Fruit fly (Drosophila melanogaster) whole organism, prepupa: Measurements from ENCODE around the gene CG3473.

Experiments used
- CG10631 ChIP-seq: fragments of 200-800 bp; sonication (Bioruptor generic); optimal IDR thresholded peaks from 2 replicates; lab custom pipeline; 2016; ENCODE audit warnings: missing biosample characterization, missing genetic modification characterization
- CG10669 ChIP-seq: fragments of 200-800 bp; sonication (Bioruptor generic); optimal IDR thresholded peaks from 3 replicates; lab custom pipeline; 2018; ENCODE audit warnings: missing biosample characterization, mild to moderate bottlenecking, missing genetic modification characterization, moderate library complexity
- CG11294 ChIP-seq: fragments of 200-800 bp; sonication (Bioruptor generic); IDR thresholded peaks from 2 replicates; pipeline ENCODE4 v1.3.6; 2022; ENCODE audit warnings: missing biosample characterization, missing genetic modification characterization
- CG1621 ChIP-seq: fragments of 200-800 bp; sonication (Bioruptor generic); optimal IDR thresholded peaks from 3 replicates; lab custom pipeline; 2018; ENCODE audit warnings: missing biosample characterization, mild to moderate bottlenecking, missing genetic modification characterization
- CG16779 ChIP-seq: fragments of 200-800 bp; sonication (Bioruptor generic); optimal IDR thresholded peaks from 3 replicates; lab custom pipeline; 2017; ENCODE audit warnings: missing biosample characterization, mild to moderate bottlenecking, missing genetic modification characterization
- CG32006 ChIP-seq: fragments of 200-800 bp; sonication (Bioruptor generic); optimal IDR thresholded peaks from 3 replicates; lab custom pipeline; 2017; ENCODE audit warnings: missing biosample characterization, mild to moderate bottlenecking, missing genetic modification characterization
- CG34406 ChIP-seq: fragments of 200-800 bp; sonication (Bioruptor generic); optimal IDR thresholded peaks from 3 replicates; lab custom pipeline; 2016; ENCODE audit warnings: missing biosample characterization, missing genetic modification characterization
- CG3919 ChIP-seq: fragments of 200-800 bp; sonication (Bioruptor generic); optimal IDR thresholded peaks from 3 replicates; lab custom pipeline; 2016; ENCODE audit warnings: missing biosample characterization, missing genetic modification characterization
- CG4318 ChIP-seq: fragments of 200-800 bp; sonication (Bioruptor generic); optimal IDR thresholded peaks from 3 replicates; lab custom pipeline; 2017; ENCODE audit warnings: missing biosample characterization, mild to moderate bottlenecking, missing genetic modification characterization
- CG6163 ChIP-seq: fragments of 200-800 bp; sonication (Bioruptor generic); IDR thresholded peaks from 3 replicates; pipeline ENCODE4 v1.3.6; 2022; ENCODE audit warnings: missing biosample characterization, missing genetic modification characterization
- CG6792 ChIP-seq: fragments of 200-800 bp; sonication (Bioruptor generic); optimal IDR thresholded peaks from 3 replicates; lab custom pipeline; 2016; ENCODE audit warnings: missing biosample characterization, missing genetic modification characterization
- CG6808 ChIP-seq: fragments of 200-800 bp; sonication (Bioruptor generic); optimal IDR thresholded peaks from 3 replicates; lab custom pipeline; 2017; ENCODE audit warnings: missing biosample characterization, missing genetic modification characterization, mild to moderate bottlenecking, moderate library complexity, missing genetic modification reagents
- CG6854 ChIP-seq: fragments of 200-800 bp; sonication (Bioruptor generic); optimal IDR thresholded peaks from 2 replicates; lab custom pipeline; 2017; ENCODE audit warnings: missing biosample characterization, mild to moderate bottlenecking, missing genetic modification characterization
- CG7368 ChIP-seq: fragments of 200-800 bp; sonication (Bioruptor generic); optimal IDR thresholded peaks from 3 replicates; lab custom pipeline; 2016; ENCODE audit warnings: missing biosample characterization, missing genetic modification characterization
- CG8119 ChIP-seq: fragments of 200-800 bp; sonication (Bioruptor generic); IDR thresholded peaks from 3 replicates; pipeline ENCODE4 v1.3.6; 2022; ENCODE audit warnings: missing biosample characterization, missing genetic modification characterization
- CG8319 ChIP-seq: fragments of 200-800 bp; sonication (Bioruptor generic); optimal IDR thresholded peaks from 3 replicates; lab custom pipeline; 2016; ENCODE audit warnings: missing biosample characterization, missing genetic modification characterization
- CG8632 ChIP-seq: fragments of 200-800 bp; sonication (Bioruptor generic); optimal IDR thresholded peaks from 3 replicates; lab custom pipeline; 2016; ENCODE audit warnings: missing biosample characterization, missing genetic modification characterization
- CG9139 ChIP-seq: fragments of 200-800 bp; sonication (Bioruptor generic); optimal IDR thresholded peaks from 3 replicates; lab custom pipeline; 2017; ENCODE audit warnings: missing biosample characterization, mild to moderate bottlenecking, missing genetic modification characterization
- Eip78C ChIP-seq: fragments of 200-800 bp; sonication (Bioruptor generic); peaks from one replicate; lab custom pipeline; 2016; ENCODE audit warnings: missing biosample characterization, missing genetic modification characterization
- Eip93F ChIP-seq: fragments of 200-800 bp; sonication (Bioruptor generic); optimal IDR thresholded peaks from 2 replicates; lab custom pipeline; 2016; ENCODE audit warnings: missing biosample characterization, mild to moderate bottlenecking, missing genetic modification characterization
- Ets21C ChIP-seq: fragments of 200-800 bp; sonication (Bioruptor generic); optimal IDR thresholded peaks from 3 replicates; lab custom pipeline; 2016; ENCODE audit warnings: missing biosample characterization, missing genetic modification characterization
- Hr39 ChIP-seq: fragments of 200-800 bp; sonication (Bioruptor generic); optimal IDR thresholded peaks from 2 replicates; lab custom pipeline; 2016; ENCODE audit warnings: missing biosample characterization, missing genetic modification characterization
- Hr4 ChIP-seq: fragments of 200-800 bp; sonication (Bioruptor generic); optimal IDR thresholded peaks from 3 replicates; lab custom pipeline; 2016; ENCODE audit warnings: missing biosample characterization, missing genetic modification characterization
- Lpt ChIP-seq: fragments of 200-800 bp; sonication (Bioruptor generic); optimal IDR thresholded peaks from 3 replicates; lab custom pipeline; 2016; ENCODE audit warnings: missing biosample characterization, missing genetic modification characterization
- Met ChIP-seq: fragments of 200-800 bp; sonication (Bioruptor generic); optimal IDR thresholded peaks from 3 replicates; lab custom pipeline; 2016; ENCODE audit warnings: missing biosample characterization, missing genetic modification characterization
- OdsH ChIP-seq: fragments of 200-800 bp; sonication (Bioruptor generic); optimal IDR thresholded peaks from 3 replicates; lab custom pipeline; 2016; ENCODE audit warnings: missing biosample characterization, missing genetic modification characterization
- Sox102F ChIP-seq: fragments of 200-800 bp; sonication (Bioruptor generic); optimal IDR thresholded peaks from 2 replicates; lab custom pipeline; 2016; ENCODE audit warnings: missing biosample characterization, mild to moderate bottlenecking, missing genetic modification characterization
- Sox14 ChIP-seq: fragments of 200-800 bp; sonication (Bioruptor generic); optimal IDR thresholded peaks from 3 replicates; lab custom pipeline; 2016; ENCODE audit warnings: missing biosample characterization, missing genetic modification characterization
- Sox15 ChIP-seq: fragments of 200-800 bp; sonication (Bioruptor generic); optimal IDR thresholded peaks from 3 replicates; lab custom pipeline; 2016; ENCODE audit warnings: missing biosample characterization, missing genetic modification characterization
- cyc ChIP-seq: fragments of 200-800 bp; sonication (Bioruptor generic); optimal IDR thresholded peaks from 3 replicates; lab custom pipeline; 2016; ENCODE audit warnings: missing biosample characterization, missing genetic modification characterization
- eg ChIP-seq: fragments of 200-800 bp; sonication (Bioruptor generic); IDR thresholded peaks from 3 replicates; pipeline ENCODE4 v1.3.6; 2022; ENCODE audit warnings: missing biosample characterization, missing genetic modification characterization
- esn ChIP-seq: fragments of 200-800 bp; sonication (Bioruptor generic); optimal IDR thresholded peaks from 2 replicates; lab custom pipeline; 2016; ENCODE audit warnings: missing biosample characterization, mild to moderate bottlenecking, missing genetic modification characterization, moderate library complexity
- fd85E ChIP-seq: fragments of 200-800 bp; sonication (Bioruptor generic); optimal IDR thresholded peaks from 3 replicates; lab custom pipeline; 2016; ENCODE audit warnings: missing biosample characterization, missing genetic modification characterization
- fkh ChIP-seq: fragments of 200-800 bp; sonication (Bioruptor generic); optimal IDR thresholded peaks from 3 replicates; lab custom pipeline; 2017; ENCODE audit warnings: missing biosample characterization, mild to moderate bottlenecking, missing genetic modification characterization, moderate library complexity
- lz ChIP-seq: fragments of 200-800 bp; sonication (Bioruptor generic); optimal IDR thresholded peaks from 3 replicates; lab custom pipeline; 2016; ENCODE audit warnings: missing biosample characterization, missing genetic modification characterization
- pdm3 ChIP-seq: fragments of 200-800 bp; sonication (Bioruptor generic); optimal IDR thresholded peaks from 3 replicates; lab custom pipeline; 2016; ENCODE audit warnings: missing biosample characterization, missing genetic modification characterization
- salr ChIP-seq, 2 experiments: fragments of 200-800 bp; sonication (Bioruptor generic); optimal IDR thresholded peaks; 3 replicates each; lab custom pipeline; 2016 to 2018; ENCODE audit warnings: missing biosample characterization in 2 of 2, missing genetic modification characterization in 2 of 2, mild to moderate bottlenecking in 1 of 2
- spab ChIP-seq: fragments of 200-800 bp; sonication (Bioruptor generic); optimal IDR thresholded peaks from 2 replicates; lab custom pipeline; 2017; ENCODE audit warnings: missing biosample characterization, mild to moderate bottlenecking, missing genetic modification characterization, missing genetic modification reagents
- ss ChIP-seq, 2 experiments: fragments of 200-800 bp; sonication (Bioruptor generic); optimal IDR thresholded peaks; 2 replicates in 1 of 2; 3 replicates in 1 of 2; lab custom pipeline; 2017 to 2018; ENCODE audit warnings: mild to moderate bottlenecking in 2 of 2, missing biosample characterization in 2 of 2, missing genetic modification characterization in 2 of 2, moderate library complexity in 1 of 2
- svp ChIP-seq: fragments of 200-800 bp; sonication (Bioruptor generic); peaks from one replicate; lab custom pipeline; 2016; ENCODE audit warnings: missing biosample characterization, missing genetic modification characterization
- topi ChIP-seq: fragments of 200-800 bp; sonication (Bioruptor generic); optimal IDR thresholded peaks from 3 replicates; lab custom pipeline; 2016; ENCODE audit warnings: missing biosample characterization, missing genetic modification characterization
- vri ChIP-seq: fragments of 200-800 bp; sonication (Bioruptor generic); optimal IDR thresholded peaks from 3 replicates; lab custom pipeline; 2016; ENCODE audit warnings: missing biosample characterization, mild to moderate bottlenecking, missing genetic modification characterization

Gene CG3473

dm6 chr2L:14546629-14547366 is 16.7 kb downstream of the CG3473 start (continued):
- TF ChIP-seq CG9139 (GFP tag; lab: Kevin White, UChicago) (peak; percentile 66), CG4318 (GFP tag; lab: Kevin White, UChicago) (peak; percentile 62), Hr39 (peak; percentile 54), topi (GFP tag; lab: Kevin White, UChicago) (peak; percentile 73), Hr4 (GFP tag; lab: Kevin White, UChicago) (peak; percentile 77), Ets21C (GFP tag; lab: Kevin White, UChicago) (peak; percentile 34), CG6854 (peak; percentile 34), esn (peak; percentile 75), fd85E (no peak), vri (GFP tag; lab: Kevin White, UChicago) (peak; percentile 45), CG7368 (GFP tag; lab: Kevin White, UChicago) (peak; percentile 59), Sox14 (peak; percentile 82), CG6792 (GFP tag; lab: Kevin White, UChicago) (peak; percentile 77), Lpt (GFP tag; lab: Kevin White, UChicago) (peak; percentile 75), Eip93F (no peak), CG6808 (GFP tag; lab: Kevin White, UChicago) (peak; percentile 84), CG6163 (GFP tag; lab: Robert Waterston, UW) (peak; percentile 78; the same call in 2 of the 3 replicates), CG11294 (GFP tag; lab: Robert Waterston, UW) (no peak), CG8632 (GFP tag; lab: Kevin White, UChicago) (peak; percentile 68), cyc (GFP tag; lab: Kevin White, UChicago) (peak; percentile 59), CG8319 (GFP tag; lab: Kevin White, UChicago) (peak; percentile 56), CG1621 (tag; lab: Kevin White, UChicago) (peak; percentile 79), CG32006 (GFP tag; lab: Kevin White, UChicago) (peak; percentile 76), fkh (GFP tag; lab: Kevin White, UChicago) (peak; percentile 1), CG10669 (peak; percentile 81), pdm3 (GFP tag; lab: Kevin White, UChicago) (peak; percentile 80), salr (GFP tag; optimal IDR thresholded peaks at IDR 0.05; lab: Kevin White, UChicago) (peak; percentile 72 to 82), Sox102F (GFP tag; lab: Kevin White, UChicago) (peak; percentile 67), Sox15 (GFP tag; lab: Kevin White, UChicago) (peak; percentile 31)
- TF ChIP-seq, all 60 proteins: peak for 53

- no peak for TF ChIP-seq CG6792 (GFP tag; lab: Kevin White, UChicago)
- no peak for TF ChIP-seq lz (GFP tag; lab: Kevin White, UChicago)
- TF ChIP-seq fkh (GFP tag; lab: Kevin White, UChicago) = peak; percentile 92
- no peak for TF ChIP-seq CG6163 (GFP tag; lab: Robert Waterston, UW)
- TF ChIP-seq eg = 0 out of 3 replicates have a peak, but pooled peaks have one; percentile 25
- TF ChIP-seq, all 60 proteins: peak for 2
These were observed 18.2 kb downstream of the CG3473 start for dm6 chr2L:14545319-14545740.

DNA sequence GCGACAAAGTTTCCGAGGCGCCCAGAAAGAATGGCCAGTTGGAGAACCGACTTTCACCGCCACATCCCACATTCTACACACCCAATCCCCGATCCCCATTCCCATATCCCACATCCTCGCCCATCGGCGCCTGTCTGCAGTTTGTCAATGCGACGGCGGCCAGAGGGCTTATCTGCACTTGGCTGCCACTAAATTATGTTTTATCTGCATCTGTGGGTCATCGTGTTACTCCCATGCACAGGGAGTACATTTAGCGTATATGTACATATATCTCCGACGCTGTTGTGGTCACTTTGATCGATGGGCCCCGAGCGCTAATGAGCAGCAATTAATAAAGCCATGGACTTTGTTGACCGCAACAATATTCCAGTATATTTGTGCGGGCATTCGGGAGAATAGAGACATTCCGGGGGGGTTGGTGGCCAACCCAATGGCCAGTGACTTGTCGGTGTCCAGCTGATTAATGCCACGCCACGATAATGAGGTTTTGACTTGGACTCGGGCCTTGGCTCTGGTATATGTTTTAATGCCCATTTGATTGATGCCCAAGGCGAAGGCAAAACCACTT is 22.9 kb downstream of the CG3473 start:
- TF ChIP-seq Hr4 (GFP tag; lab: Kevin White, UChicago) (no peak), cyc (GFP tag; lab: Kevin White, UChicago) (no peak), spab (GFP tag; lab: Kevin White, UChicago) (no peak), Met (GFP tag; lab: Kevin White, UChicago) (no peak), CG3919 (GFP tag; lab: Kevin White, UChicago) (no peak), ss (GFP tag; optimal IDR thresholded peaks at IDR 0.05; lab: Kevin White, UChicago) (peak in 1 of 2 experiments; percentile 29), CG10631 (GFP tag; lab: Kevin White, UChicago) (no peak), Sox14 (no peak), CG8632 (GFP tag; lab: Kevin White, UChicago) (no peak), CG6792 (GFP tag; lab: Kevin White, UChicago) (no peak), CG8119 (GFP tag; lab: Robert Waterston, UW) (no peak), svp (peak; percentile 99), CG34406 (GFP tag; lab: Kevin White, UChicago) (no peak), CG16779 (tag; lab: Kevin White, UChicago) (no peak), Eip78C (peak; percentile 54), OdsH (no peak), Sox15 (GFP tag; lab: Kevin White, UChicago) (no peak)
